Worm (Caenorhabditis elegans): ENCODE data around the gene C02H6.1.

DNA sequence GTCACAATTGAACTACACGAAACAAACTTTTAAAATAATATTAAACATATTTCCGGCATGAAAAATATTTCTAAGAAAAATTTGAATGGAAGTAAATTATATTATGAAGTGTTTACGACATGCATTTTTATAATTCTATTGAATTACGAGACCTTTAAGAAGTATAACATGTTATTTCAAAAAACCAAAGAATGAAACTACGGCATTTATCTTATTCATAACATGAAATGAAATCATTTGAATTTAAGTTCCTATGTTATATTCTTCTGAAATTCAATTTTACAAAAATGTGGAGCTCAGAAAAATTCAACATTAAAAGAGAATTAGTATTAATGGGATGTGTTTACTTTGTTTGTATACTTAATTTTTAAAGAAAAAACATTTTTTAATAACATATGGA lies 41.3 kb upstream of the C02H6.1 start, which contains the start of gene srw-71:
- TF ChIP-seq Y55F3AM.14 (GFP tag; optimal IDR thresholded peaks at IDR 0.05), result no peak
- TF ChIP-seq mdl-1 (tag; optimal IDR thresholded peaks at IDR 0.05), result no peak
- no peak for TF ChIP-seq nhr-11 (tag; optimal IDR thresholded peaks at IDR 0.05)
- no peak for TF ChIP-seq ztf-4 (tag; optimal IDR thresholded peaks at IDR 0.05)
- TF ChIP-seq unc-62 (GFP tag; optimal IDR thresholded peaks at IDR 0.05), result no peak
- no peak for TF ChIP-seq F13H6.1 (tag; optimal IDR thresholded peaks at IDR 0.05)
- TF ChIP-seq dmd-4 (tag; optimal IDR thresholded peaks at IDR 0.05), result no peak
- TF ChIP-seq egl-27 (tag; optimal IDR thresholded peaks at IDR 0.05), result no peak
- no peak for TF ChIP-seq mab-5 (tag; optimal IDR thresholded peaks at IDR 0.05)

Measured in whole organism, L2 larva.